Fruit fly (Drosophila melanogaster) whole organism, pupa: ENCODE results near the gene RpS5b.

Source experiments
- CG10348 ChIP-seq: fragments of 200-800 bp; sonication (Bioruptor generic); IDR thresholded peaks from 2 replicates; pipeline ENCODE4 v1.3.6; 2022; ENCODE audit warnings: missing biosample characterization, missing genetic modification characterization
- CG13204 ChIP-seq: fragments of 200-800 bp; sonication (Bioruptor generic); optimal IDR thresholded peaks from 2 replicates; lab custom pipeline; 2018; ENCODE audit warnings: missing biosample characterization, mild to moderate bottlenecking, missing genetic modification characterization, moderate library complexity
- CG14655 ChIP-seq: fragments of 200-800 bp; sonication (Bioruptor generic); optimal IDR thresholded peaks from 3 replicates; lab custom pipeline; 2017; ENCODE audit warnings: mild to moderate bottlenecking, missing biosample characterization, missing genetic modification reagents, missing genetic modification characterization
- CG34367 ChIP-seq: fragments of 200-800 bp; sonication (Bioruptor generic); optimal IDR thresholded peaks from 2 replicates; lab custom pipeline; 2018; ENCODE audit warnings: missing biosample characterization, mild to moderate bottlenecking, missing genetic modification characterization
- EcR ChIP-seq: fragments of 200-800 bp; sonication (Bioruptor generic); optimal IDR thresholded peaks from 3 replicates; lab custom pipeline; 2019; ENCODE audit warnings: missing biosample characterization, missing genetic modification characterization, mild to moderate bottlenecking, moderate library complexity, missing genetic modification reagents
- Ets98B ChIP-seq: fragments of 200-800 bp; sonication (Bioruptor generic); IDR thresholded peaks from 2 replicates; pipeline ENCODE4 v1.3.6; 2022; ENCODE audit warnings: missing biosample characterization, missing genetic modification characterization
- Pif1A ChIP-seq: fragments of 200-800 bp; sonication (Bioruptor generic); optimal IDR thresholded peaks from 3 replicates; lab custom pipeline; 2016; ENCODE audit warnings: missing biosample characterization, missing genetic modification characterization
- gl ChIP-seq: fragments of 200-800 bp; sonication (Bioruptor generic); optimal IDR thresholded peaks from 2 replicates; lab custom pipeline; 2018; ENCODE audit warnings: missing biosample characterization, mild to moderate bottlenecking, missing genetic modification characterization
- rn ChIP-seq: fragments of 200-800 bp; sonication (Bioruptor generic); IDR thresholded peaks from 2 replicates; pipeline ENCODE4 v1.3.6; 2022; ENCODE audit warnings: missing biosample characterization, missing genetic modification characterization

DNA sequence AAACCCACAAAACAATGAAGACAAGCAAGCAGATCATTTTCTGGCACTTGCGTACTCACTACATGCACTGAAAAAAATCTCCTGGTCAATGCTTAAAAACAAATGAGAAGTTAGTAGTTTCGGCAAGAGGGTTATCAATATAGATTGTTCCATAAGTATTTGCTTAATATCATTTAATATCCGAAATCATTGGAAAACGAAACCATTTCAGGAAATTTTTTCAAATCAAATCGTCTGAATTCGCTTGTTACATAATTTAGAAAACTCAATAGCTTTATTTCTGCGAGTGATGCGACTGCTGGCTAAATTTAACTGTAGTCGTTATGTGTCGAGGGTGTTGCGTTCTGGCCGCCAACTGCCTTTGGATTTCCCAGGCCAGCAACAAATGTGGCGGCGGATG is 23.2 kb downstream of the RpS5b start:
- TF ChIP-seq CG34367 (no peak), rn (no peak), Pif1A (GFP tag; lab: Kevin White, UChicago) (no peak), EcR (GFP tag; lab: Kevin White, UChicago) (no peak), CG13204 (no peak), gl (tag; lab: Kevin White, UChicago) (no peak), CG10348 (GFP tag; lab: Robert Waterston, UW) (no peak), Ets98B (GFP tag; lab: Robert Waterston, UW) (no peak), CG14655 (GFP tag; lab: Kevin White, UChicago) (no peak)
